Fruit fly (Drosophila melanogaster): ENCODE results near the gene CG15824.

Gene CG15824

DNA sequence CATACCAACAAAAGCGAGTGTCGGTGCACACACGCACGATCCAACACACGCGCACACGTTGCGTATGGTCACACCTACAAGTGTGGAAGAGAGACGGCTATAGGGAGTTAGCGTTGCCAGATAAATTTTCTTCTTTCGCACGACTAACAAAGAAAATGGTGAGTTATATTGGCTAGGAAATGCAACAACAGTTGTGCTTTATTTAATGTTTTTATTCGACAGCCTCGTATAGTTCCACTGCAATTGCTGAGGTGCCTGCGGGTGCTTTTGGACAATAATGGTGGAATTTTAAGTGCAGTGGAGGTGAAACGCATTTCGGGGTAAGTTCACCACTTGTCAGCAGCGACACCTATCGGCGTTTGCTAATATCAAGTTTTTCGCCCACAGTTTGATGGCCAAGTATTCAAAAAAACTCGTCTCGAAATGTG, 13.5 kb downstream of the CG15824 start (continued):
- TF ChIP-seq CG33213 (GFP tag; optimal IDR thresholded peaks at IDR 0.05) (no peak), wdn (GFP tag; IDR thresholded peaks at IDR 0.05) (no peak), lmd (GFP tag; IDR thresholded peaks at IDR 0.05) (no peak), PHDP (tag; optimal IDR thresholded peaks at IDR 0.05) (no peak), CG6654 (GFP tag; optimal IDR thresholded peaks at IDR 0.05) (peak; percentile 86), CG1647 (GFP tag; optimal IDR thresholded peaks at IDR 0.05) (no peak), grau (tag; optimal IDR thresholded peaks at IDR 0.05) (peak; percentile 7), Gsc (GFP tag; IDR thresholded peaks at IDR 0.05) (no peak), Vsx1 (GFP tag; optimal IDR thresholded peaks at IDR 0.05) (no peak), gsb (GFP tag; IDR thresholded peaks at IDR 0.05) (no peak), ham (GFP tag; IDR thresholded peaks at IDR 0.05) (no peak), Sox102F (GFP tag; optimal IDR thresholded peaks at IDR 0.05) (no peak), p53 (GFP tag; optimal IDR thresholded peaks at IDR 0.05) (peak; percentile 54), insv (GFP tag; optimal IDR thresholded peaks at IDR 0.05) (no peak), CG1832 (GFP tag; optimal IDR thresholded peaks at IDR 0.05) (peak; percentile 38), CG31365 (tag; optimal IDR thresholded peaks at IDR 0.05) (no peak), Hr51 (GFP tag; optimal IDR thresholded peaks at IDR 0.05) (no peak), hth (optimal IDR thresholded peaks at IDR 0.05) (no peak), CG10209 (GFP tag; optimal IDR thresholded peaks at IDR 0.05) (no peak), zen2 (GFP tag; IDR thresholded peaks at IDR 0.05; ENCODE audit: partially characterized antibody) (no peak), CG4854 (GFP tag; optimal IDR thresholded peaks at IDR 0.05) (no peak), CG15011 (GFP tag; optimal IDR thresholded peaks at IDR 0.05) (no peak), Xbp1 (GFP tag; optimal IDR thresholded peaks at IDR 0.05) (peak; percentile 6), ara (GFP tag; IDR thresholded peaks at IDR 0.05) (no peak), gcm2 (GFP tag; optimal IDR thresholded peaks at IDR 0.05) (no peak), stwl (tag; optimal IDR thresholded peaks at IDR 0.05) (peak; percentile 23), Bdp1 (GFP tag; optimal IDR thresholded peaks at IDR 0.05) (no peak), Antp (GFP tag; optimal IDR thresholded peaks at IDR 0.05) (no peak), CG17186 (GFP tag; optimal IDR thresholded peaks at IDR 0.05) (peak; percentile 74), CG9876 (GFP tag; optimal IDR thresholded peaks at IDR 0.05) (no peak), ranshi (GFP tag; IDR thresholded peaks at IDR 0.05) (0 out of 2 replicates have a peak, but pooled peaks have one; percentile 33), CG17802 (tag; optimal IDR thresholded peaks at IDR 0.05) (no peak), Atf3 (GFP tag; optimal IDR thresholded peaks at IDR 0.05) (peak; percentile 30), otp (GFP tag; IDR thresholded peaks at IDR 0.05) (no peak), esg (GFP tag; conservative IDR thresholded peaks at IDR 0.05) (no peak), CG11696 (GFP tag; IDR thresholded peaks at IDR 0.05) (no peak), Opbp (GFP tag; IDR thresholded peaks at IDR 0.05; ENCODE audit: partially characterized antibody) (no peak), CG7556 (GFP tag; optimal IDR thresholded peaks at IDR 0.05) (no peak), CG9727 (GFP tag; optimal IDR thresholded peaks at IDR 0.05) (no peak), CG34224 (GFP tag; IDR thresholded peaks at IDR 0.05; ENCODE audit: partially characterized antibody) (no peak), CG1024 (GFP tag; IDR thresholded peaks at IDR 0.05) (no peak), CG12104 (GFP tag; optimal IDR thresholded peaks at IDR 0.05) (peak; percentile 34), CG32532 (GFP tag; IDR thresholded peaks at IDR 0.05) (peak; percentile 48; the same call in 1 of the 2 replicates), CG13775 (GFP tag; optimal IDR thresholded peaks at IDR 0.05) (no peak), Hr3 (GFP tag; optimal IDR thresholded peaks at IDR 0.05) (no peak), HmgD (GFP tag; optimal IDR thresholded peaks at IDR 0.05) (peak; percentile 51), CG10959 (GFP tag; IDR thresholded peaks at IDR 0.05) (no peak), CG7963 (GFP tag; IDR thresholded peaks at IDR 0.05; ENCODE audit: partially characterized antibody) (0 out of 3 replicates have a peak, but pooled peaks have one; percentile 17), Dll (GFP tag; IDR thresholded peaks at IDR 0.05; ENCODE audit: partially characterized antibody) (no peak), CG1602 (GFP tag; optimal IDR thresholded peaks at IDR 0.05) (no peak), CG34376 (GFP tag; optimal IDR thresholded peaks at IDR 0.05) (no peak)
